Fruit fly (Drosophila melanogaster) whole organism, adult: ENCODE measurements around the gene Gclm.

Source experiments
- CG11617 ChIP-seq: fragments of 200-800 bp; sonication (Bioruptor generic); optimal IDR thresholded peaks from 2 replicates; lab custom pipeline; 2017; ENCODE audit warnings: mild to moderate bottlenecking, missing biosample characterization, missing genetic modification reagents, missing genetic modification characterization
- CG12768 ChIP-seq: fragments of 200-800 bp; sonication (Bioruptor generic); optimal IDR thresholded peaks from 2 replicates; lab custom pipeline; 2017; ENCODE audit warnings: missing biosample characterization, missing genetic modification characterization, mild to moderate bottlenecking, moderate library complexity, missing genetic modification reagents
- CG14711 ChIP-seq: fragments of 200-800 bp; sonication (Bioruptor generic); optimal IDR thresholded peaks from 2 replicates; lab custom pipeline; 2018; ENCODE audit warnings: missing biosample characterization, mild to moderate bottlenecking, missing genetic modification characterization, moderate library complexity
- CG1620 ChIP-seq: fragments of 200-800 bp; sonication (Bioruptor generic); optimal IDR thresholded peaks from 2 replicates; lab custom pipeline; 2016; ENCODE audit warnings: missing biosample characterization, missing genetic modification characterization
- CG33017 ChIP-seq: fragments of 200-800 bp; sonication (Bioruptor generic); optimal IDR thresholded peaks from 2 replicates; lab custom pipeline; 2018; ENCODE audit warnings: missing biosample characterization, mild to moderate bottlenecking, missing genetic modification characterization, moderate library complexity
- CG5204 ChIP-seq: fragments of 200-800 bp; sonication (Bioruptor generic); optimal IDR thresholded peaks from 2 replicates; lab custom pipeline; 2016; ENCODE audit warnings: missing biosample characterization, missing genetic modification characterization
- CG7045 ChIP-seq: fragments of 200-800 bp; sonication (Bioruptor generic); optimal IDR thresholded peaks from 2 replicates; lab custom pipeline; 2017; ENCODE audit warnings: missing biosample characterization, mild to moderate bottlenecking, missing genetic modification characterization
- CG7101 ChIP-seq: fragments of 200-800 bp; sonication (Bioruptor generic); optimal IDR thresholded peaks from 2 replicates; lab custom pipeline; 2018; ENCODE audit warnings: missing biosample characterization, mild to moderate bottlenecking, missing genetic modification characterization, moderate library complexity
- Clk ChIP-seq: fragments of 200-800 bp; sonication (Bioruptor generic); optimal IDR thresholded peaks from 2 replicates; lab custom pipeline; 2017; ENCODE audit warnings: missing biosample characterization, missing genetic modification characterization
- Crg-1 ChIP-seq: fragments of 200-800 bp; sonication (Bioruptor generic); optimal IDR thresholded peaks from 2 replicates; lab custom pipeline; 2016; ENCODE audit warnings: missing biosample characterization, missing genetic modification characterization
- Hr96 ChIP-seq: fragments of 200-800 bp; sonication (Bioruptor generic); optimal IDR thresholded peaks from 2 replicates; lab custom pipeline; 2016; ENCODE audit warnings: missing biosample characterization, missing genetic modification characterization
- Mnt ChIP-seq: fragments of 200-800 bp; sonication (Bioruptor generic); optimal IDR thresholded peaks from 2 replicates; lab custom pipeline; 2016; ENCODE audit warnings: missing biosample characterization, mild to moderate bottlenecking, missing genetic modification characterization
- bab1 ChIP-seq: fragments of 200-800 bp; sonication (Bioruptor generic); optimal IDR thresholded peaks from 3 replicates; lab custom pipeline; 2019; ENCODE audit warnings: missing biosample characterization, mild to moderate bottlenecking, missing genetic modification characterization, moderate library complexity
- cic ChIP-seq: fragments of 200-800 bp; sonication (Bioruptor generic); optimal IDR thresholded peaks from 2 replicates; lab custom pipeline; 2017; ENCODE audit warnings: missing biosample characterization, mild to moderate bottlenecking, missing genetic modification characterization, moderate library complexity
- cnc ChIP-seq, 2 experiments: fragments of >200 bp; optimal IDR thresholded peaks; 2 replicates each; lab custom pipeline; 2017
- kay ChIP-seq: fragments of 200-800 bp; sonication (Bioruptor generic); peaks from one replicate; lab custom pipeline; 2016; ENCODE audit warnings: missing biosample characterization, missing genetic modification characterization, borderline replicate concordance
- ovo ChIP-seq: fragments of 200-800 bp; sonication (Bioruptor generic); optimal IDR thresholded peaks from 2 replicates; lab custom pipeline; 2016; ENCODE audit warnings: missing biosample characterization, missing genetic modification characterization
- pad ChIP-seq: fragments of 200-800 bp; sonication (Bioruptor generic); optimal IDR thresholded peaks from 3 replicates; lab custom pipeline; 2017; ENCODE audit warnings: missing biosample characterization, missing genetic modification characterization, mild to moderate bottlenecking, moderate library complexity, missing genetic modification reagents
- tj ChIP-seq: fragments of 200-800 bp; sonication (Bioruptor generic); optimal IDR thresholded peaks from 3 replicates; lab custom pipeline; 2017; ENCODE audit warnings: missing biosample characterization, mild to moderate bottlenecking, missing genetic modification characterization, moderate library complexity
- toe ChIP-seq: fragments of 200-800 bp; sonication (Bioruptor generic); optimal IDR thresholded peaks from 2 replicates; lab custom pipeline; 2016; ENCODE audit warnings: missing biosample characterization, missing genetic modification characterization

Gene Gclm

dm6 chr3R:22666449-22667283 lies 19.6 kb downstream of the Gclm start:
- TF ChIP-seq tj (GFP tag; lab: Kevin White, UChicago), result peak; percentile 96
- no peak for TF ChIP-seq CG7045 (GFP tag; lab: Kevin White, UChicago)
- peak; percentile 32 for TF ChIP-seq ovo (GFP tag; lab: Kevin White, UChicago)
- peak; percentile 8 for TF ChIP-seq Mnt
- no peak for TF ChIP-seq CG1620
- no peak for TF ChIP-seq cic (GFP tag; lab: Kevin White, UChicago)
- no peak for TF ChIP-seq CG12768 (GFP tag; lab: Kevin White, UChicago)
- peak; percentile 50 for TF ChIP-seq bab1
- peak; percentile 26 for TF ChIP-seq Hr96 (GFP tag; lab: Kevin White, UChicago)
- TF ChIP-seq pad, result peak; percentile 94

DNA sequence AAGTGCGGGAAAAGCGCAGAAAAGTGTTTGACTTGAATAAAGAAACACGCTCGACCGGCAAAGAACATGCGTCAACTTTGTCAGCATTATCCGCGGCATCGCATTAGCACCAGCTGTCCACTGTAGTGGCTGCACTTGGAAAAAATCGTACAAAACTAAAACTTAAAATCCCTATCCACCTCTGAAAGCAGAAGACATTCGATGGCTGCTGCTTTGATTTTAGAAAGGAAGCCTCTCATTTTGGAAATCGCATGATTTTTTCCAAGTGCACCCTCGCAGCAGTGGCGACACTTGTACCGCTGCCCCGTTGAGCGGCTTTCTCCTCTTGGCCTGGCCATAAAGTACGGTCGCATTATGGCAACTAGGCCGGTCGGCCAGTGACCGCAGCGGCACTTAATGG lies 22.0 kb downstream of the Gclm start:
- TF ChIP-seq cic (GFP tag; lab: Kevin White, UChicago), result no peak
- TF ChIP-seq Mnt, result no peak
- no peak for TF ChIP-seq CG14711 (tag; lab: Kevin White, UChicago)
- TF ChIP-seq CG7101 (tag; lab: Kevin White, UChicago), result no peak
- no peak for TF ChIP-seq Crg-1 (GFP tag; lab: Kevin White, UChicago)
- TF ChIP-seq CG7045 (GFP tag; lab: Kevin White, UChicago), result no peak
- TF ChIP-seq cnc (optimal IDR thresholded peaks at IDR 0.05; lab: Kevin White, UChicago), result no peak
- TF ChIP-seq CG33017 (tag; lab: Kevin White, UChicago), result no peak
- no peak for TF ChIP-seq toe (GFP tag; lab: Kevin White, UChicago)
- TF ChIP-seq CG1620, result no peak
- no peak for TF ChIP-seq pad
- TF ChIP-seq Clk (GFP tag; lab: Kevin White, UChicago), result no peak
- TF ChIP-seq CG11617, result no peak
- no peak for TF ChIP-seq bab1
- TF ChIP-seq CG5204 (GFP tag; lab: Kevin White, UChicago), result no peak
- no peak for TF ChIP-seq ovo (GFP tag; lab: Kevin White, UChicago)
- TF ChIP-seq tj (GFP tag; lab: Kevin White, UChicago), result no peak

DNA sequence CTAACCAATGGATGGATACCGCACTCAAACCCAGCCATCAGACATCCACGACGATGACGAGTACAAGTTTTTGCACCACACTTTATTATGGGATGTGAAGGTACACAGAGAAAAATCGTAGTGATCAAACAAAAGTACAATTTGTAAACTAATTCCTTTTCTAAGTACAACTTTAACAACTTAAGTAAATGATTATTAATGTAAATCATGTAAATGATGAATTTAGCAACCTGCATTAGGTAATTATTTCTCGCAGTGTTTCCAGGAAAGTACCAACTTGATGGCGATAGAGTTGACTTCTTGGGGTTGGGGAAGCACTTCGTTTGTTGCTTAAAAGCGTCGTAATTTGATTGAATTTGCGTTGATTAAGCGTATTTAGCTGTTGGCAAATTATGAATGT lies 23.2 kb downstream of the Gclm start:
- TF ChIP-seq CG1620 (no peak), CG11617 (no peak), ovo (GFP tag; lab: Kevin White, UChicago) (no peak), CG7045 (GFP tag; lab: Kevin White, UChicago) (no peak), CG5204 (GFP tag; lab: Kevin White, UChicago) (no peak), kay (GFP tag; lab: Kevin White, UChicago) (no peak)

DNA sequence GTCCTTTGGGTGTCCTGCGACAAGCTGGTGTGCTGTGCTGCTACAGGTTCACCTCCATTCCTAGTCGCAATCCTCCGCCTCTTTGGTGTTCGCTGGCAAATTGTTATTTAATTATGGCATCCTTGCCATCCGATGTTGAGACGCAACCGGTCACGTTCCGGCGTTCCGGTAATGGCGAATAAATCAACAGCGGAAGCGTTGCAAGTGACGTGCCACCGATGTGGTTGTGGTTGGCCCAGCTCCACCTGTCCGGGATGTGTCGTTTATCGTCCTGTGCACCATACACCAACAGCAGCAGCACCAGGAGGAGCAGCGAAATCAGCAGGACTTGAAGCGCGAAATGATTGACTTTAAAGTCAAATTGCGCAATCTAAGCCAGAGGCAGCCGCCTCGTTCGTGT lies 36.5 kb downstream of the Gclm start:
- TF ChIP-seq CG12768 (GFP tag; lab: Kevin White, UChicago), result no peak
- TF ChIP-seq CG33017 (tag; lab: Kevin White, UChicago), result no peak
- TF ChIP-seq toe (GFP tag; lab: Kevin White, UChicago), result no peak
- TF ChIP-seq CG7101 (tag; lab: Kevin White, UChicago), result no peak
- TF ChIP-seq Mnt, result no peak
- no peak for TF ChIP-seq CG1620
- TF ChIP-seq bab1, result no peak
- no peak for TF ChIP-seq Crg-1 (GFP tag; lab: Kevin White, UChicago)
- no peak for TF ChIP-seq cnc (optimal IDR thresholded peaks at IDR 0.05; lab: Kevin White, UChicago)
- TF ChIP-seq cic (GFP tag; lab: Kevin White, UChicago), result no peak
- no peak for TF ChIP-seq CG14711 (tag; lab: Kevin White, UChicago)
- no peak for TF ChIP-seq pad
- TF ChIP-seq CG7045 (GFP tag; lab: Kevin White, UChicago), result no peak
- no peak for TF ChIP-seq CG5204 (GFP tag; lab: Kevin White, UChicago)
- TF ChIP-seq Hr96 (GFP tag; lab: Kevin White, UChicago), result no peak
- no peak for TF ChIP-seq tj (GFP tag; lab: Kevin White, UChicago)

- TF ChIP-seq tj (GFP tag; lab: Kevin White, UChicago) (no peak), CG7045 (GFP tag; lab: Kevin White, UChicago) (no peak), pad (no peak), Crg-1 (GFP tag; lab: Kevin White, UChicago) (peak; percentile 15)
Measured at dm6 chr3R:22639239-22639858, 47.0 kb downstream of the Gclm start, which contains the start of the genes loco and wake. Gene loco (minus strand): TSS chr3R:22639387. Gene wake (plus strand): TSS chr3R:22639808.

DNA sequence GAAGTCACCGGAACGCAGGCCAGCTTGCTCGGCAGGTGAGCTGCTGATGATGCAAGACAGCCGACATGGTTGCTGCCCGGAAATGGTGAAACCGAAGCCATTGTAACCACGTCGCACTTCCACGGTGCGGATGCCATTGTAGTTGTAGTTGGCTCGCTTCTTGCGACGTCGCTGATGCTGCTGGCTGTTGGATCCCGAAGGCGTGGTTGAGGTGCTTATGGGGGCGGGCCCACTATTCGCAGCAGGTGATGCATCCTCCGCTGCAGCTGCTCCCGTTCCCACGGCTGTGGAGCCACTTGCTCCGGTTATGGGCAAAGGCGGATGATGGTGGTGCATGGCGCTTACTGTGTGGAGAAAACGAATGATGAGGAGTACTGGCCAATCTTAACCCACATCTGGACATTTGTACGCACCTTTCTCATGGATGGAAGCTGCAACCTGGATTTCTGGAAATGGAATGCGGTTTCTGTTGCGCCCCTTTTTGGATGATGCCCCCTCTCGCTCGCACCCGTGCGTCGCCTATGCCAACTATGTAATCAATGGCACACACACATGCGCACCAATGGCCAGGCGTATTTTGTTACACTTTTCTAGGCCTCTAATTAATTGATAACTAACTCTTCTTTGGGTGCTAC lies 47.6 kb downstream of the Gclm start:
- TF ChIP-seq pad (no peak), CG7101 (tag; lab: Kevin White, UChicago) (no peak), cic (GFP tag; lab: Kevin White, UChicago) (no peak), cnc (optimal IDR thresholded peaks at IDR 0.05; lab: Kevin White, UChicago) (no peak), tj (GFP tag; lab: Kevin White, UChicago) (no peak), Clk (GFP tag; lab: Kevin White, UChicago) (no peak), bab1 (no peak), ovo (GFP tag; lab: Kevin White, UChicago) (no peak), Crg-1 (GFP tag; lab: Kevin White, UChicago) (no peak), CG5204 (GFP tag; lab: Kevin White, UChicago) (no peak), Mnt (no peak), CG1620 (no peak), CG12768 (GFP tag; lab: Kevin White, UChicago) (no peak), CG14711 (tag; lab: Kevin White, UChicago) (no peak), CG7045 (GFP tag; lab: Kevin White, UChicago) (no peak), CG33017 (tag; lab: Kevin White, UChicago) (no peak), kay (GFP tag; lab: Kevin White, UChicago) (no peak), Hr96 (GFP tag; lab: Kevin White, UChicago) (no peak), CG11617 (no peak)
